Fruit fly (Drosophila melanogaster) whole organism, embryonic: ENCODE measurements around the gene CG43060.

Experiments
- Adf1 ChIP-seq: fragments of 200-800 bp; sonication (Bioruptor generic); IDR thresholded peaks from 2 replicates; pipeline ENCODE4 v1.3.6; 2022; ENCODE audit warnings: missing biosample characterization, missing genetic modification characterization
- Asciz ChIP-seq: fragments of 200-800 bp; sonication (Bioruptor generic); optimal IDR thresholded peaks from 2 replicates; lab custom pipeline; 2017; ENCODE audit warnings: missing biosample characterization, mild to moderate bottlenecking, missing genetic modification characterization, missing genetic modification reagents
- BEAF-32 ChIP-seq: fragments of 200-800 bp; sonication (Bioruptor generic); optimal IDR thresholded peaks from 3 replicates; lab custom pipeline; 2017; ENCODE audit warnings: missing biosample characterization, missing genetic modification characterization, mild to moderate bottlenecking, moderate library complexity, missing genetic modification reagents
- Bdp1 ChIP-seq: fragments of 200-800 bp; sonication (Bioruptor generic); optimal IDR thresholded peaks from 3 replicates; lab custom pipeline; 2016; ENCODE audit warnings: missing biosample characterization, missing genetic modification characterization
- Bgb ChIP-seq: fragments of 200-800 bp; sonication (Bioruptor generic); IDR thresholded peaks from 2 replicates; pipeline ENCODE4 v1.3.6; 2022; ENCODE audit warnings: missing biosample characterization, missing genetic modification characterization; ENCODE audit not compliant: partially characterized antibody
- BtbVII ChIP-seq: fragments of 200-800 bp; sonication (Bioruptor generic); optimal IDR thresholded peaks from 3 replicates; lab custom pipeline; 2017; ENCODE audit warnings: missing biosample characterization, mild to moderate bottlenecking, missing genetic modification characterization
- Bteb2 ChIP-seq: fragments of 200-800 bp; sonication (Bioruptor generic); optimal IDR thresholded peaks from 2 replicates; lab custom pipeline; 2016; ENCODE audit warnings: missing biosample characterization, missing genetic modification characterization
- CG10654 ChIP-seq: fragments of 200-800 bp; sonication (Bioruptor generic); optimal IDR thresholded peaks from 2 replicates; lab custom pipeline; 2016; ENCODE audit warnings: missing biosample characterization, missing genetic modification characterization
- CG12219 ChIP-seq: fragments of 200-800 bp; sonication (Bioruptor generic); optimal IDR thresholded peaks from 3 replicates; lab custom pipeline; 2018; ENCODE audit warnings: missing biosample characterization, mild to moderate bottlenecking, missing genetic modification characterization
- CG12391 ChIP-seq: fragments of 200-800 bp; sonication (Bioruptor generic); optimal IDR thresholded peaks from 3 replicates; lab custom pipeline; 2018; ENCODE audit warnings: missing biosample characterization, mild to moderate bottlenecking, missing genetic modification characterization, moderate library complexity
- CG13775 ChIP-seq: fragments of 200-800 bp; sonication (Bioruptor generic); optimal IDR thresholded peaks from 3 replicates; lab custom pipeline; 2017; ENCODE audit warnings: missing biosample characterization, mild to moderate bottlenecking, missing genetic modification characterization
- CG15479 ChIP-seq: fragments of 200-800 bp; sonication (Bioruptor generic); optimal IDR thresholded peaks from 3 replicates; lab custom pipeline; 2019; ENCODE audit warnings: missing biosample characterization, mild to moderate bottlenecking, missing genetic modification characterization, moderate library complexity
- CG15514 ChIP-seq: fragments of 200-800 bp; sonication (Bioruptor generic); optimal IDR thresholded peaks from 3 replicates; lab custom pipeline; 2017; ENCODE audit warnings: missing biosample characterization, missing genetic modification characterization, mild to moderate bottlenecking, moderate library complexity, missing genetic modification reagents
- CG17568 ChIP-seq: fragments of 200-800 bp; sonication (Bioruptor generic); optimal IDR thresholded peaks from 2 replicates; lab custom pipeline; 2018; ENCODE audit warnings: missing biosample characterization, mild to moderate bottlenecking, missing genetic modification characterization, moderate library complexity
- CG2116 ChIP-seq: fragments of 200-800 bp; sonication (Bioruptor generic); optimal IDR thresholded peaks from 3 replicates; lab custom pipeline; 2018; ENCODE audit warnings: missing biosample characterization, mild to moderate bottlenecking, missing genetic modification characterization
- CG4730 ChIP-seq: fragments of 200-800 bp; sonication (Bioruptor generic); IDR thresholded peaks from 2 replicates; pipeline ENCODE4 v1.3.6; 2022; ENCODE audit warnings: missing biosample characterization, missing genetic modification characterization
- CG5245 ChIP-seq: fragments of 200-800 bp; sonication (Bioruptor generic); optimal IDR thresholded peaks from 3 replicates; lab custom pipeline; 2016; ENCODE audit warnings: missing biosample characterization, missing genetic modification characterization
- CG6175 ChIP-seq: fragments of 200-800 bp; sonication (Bioruptor generic); IDR thresholded peaks from 3 replicates; pipeline ENCODE4 v1.3.6; 2022; ENCODE audit warnings: missing biosample characterization, missing genetic modification characterization
- CG6654 ChIP-seq: fragments of 200-800 bp; sonication (Bioruptor generic); optimal IDR thresholded peaks from 2 replicates; lab custom pipeline; 2017; ENCODE audit warnings: missing biosample characterization, mild to moderate bottlenecking, missing genetic modification characterization
- CG7556 ChIP-seq: fragments of 200-800 bp; sonication (Bioruptor generic); optimal IDR thresholded peaks from 2 replicates; lab custom pipeline; 2017; ENCODE audit warnings: missing biosample characterization, mild to moderate bottlenecking, missing genetic modification characterization
- CG9215 ChIP-seq: fragments of 200-800 bp; sonication (Bioruptor generic); IDR thresholded peaks from 2 replicates; pipeline ENCODE4 v1.3.6; 2022; ENCODE audit warnings: missing biosample characterization, missing genetic modification characterization
- CHES-1-like ChIP-seq: fragments of 200-800 bp; sonication (Bioruptor generic); optimal IDR thresholded peaks from 2 replicates; lab custom pipeline; 2016; ENCODE audit warnings: missing biosample characterization, missing genetic modification characterization
- CoRest ChIP-seq: fragments of 200-800 bp; sonication (Bioruptor generic); optimal IDR thresholded peaks from 3 replicates; lab custom pipeline; 2018; ENCODE audit warnings: missing biosample characterization, mild to moderate bottlenecking, missing genetic modification characterization, moderate library complexity
- Dref ChIP-seq: fragments of 200-800 bp; sonication (Bioruptor generic); IDR thresholded peaks from 2 replicates; pipeline ENCODE4 v1.3.6; 2022; ENCODE audit warnings: missing biosample characterization, missing genetic modification characterization
- Drgx ChIP-seq: fragments of 200-800 bp; sonication (Bioruptor generic); IDR thresholded peaks from 2 replicates; pipeline ENCODE4 v1.3.6; 2022; ENCODE audit warnings: missing biosample characterization, missing genetic modification characterization
- Ets97D ChIP-seq: fragments of 200-800 bp; sonication (Bioruptor generic); optimal IDR thresholded peaks from 3 replicates; lab custom pipeline; 2016; ENCODE audit warnings: missing biosample characterization, missing genetic modification characterization
- Hmr ChIP-seq: fragments of 200-800 bp; sonication (Bioruptor generic); optimal IDR thresholded peaks from 3 replicates; lab custom pipeline; 2017; ENCODE audit warnings: mild to moderate bottlenecking, missing biosample characterization, missing genetic modification reagents, missing genetic modification characterization
- Hsf ChIP-seq: fragments of 200-800 bp; sonication (Bioruptor generic); optimal IDR thresholded peaks from 3 replicates; lab custom pipeline; 2016; ENCODE audit warnings: missing biosample characterization, missing genetic modification characterization
- Lim3 ChIP-seq: fragments of 200-800 bp; sonication (Bioruptor generic); IDR thresholded peaks from 2 replicates; pipeline ENCODE4 v1.3.6; 2022; ENCODE audit warnings: missing biosample characterization, missing genetic modification characterization
- MBD-R2 ChIP-seq: fragments of 200-800 bp; sonication (Bioruptor generic); IDR thresholded peaks from 2 replicates; pipeline ENCODE4 v1.3.6; 2022; ENCODE audit warnings: missing biosample characterization, missing genetic modification characterization
- Max ChIP-seq: fragments of 200-800 bp; sonication (Bioruptor generic); optimal IDR thresholded peaks from 2 replicates; lab custom pipeline; 2016; ENCODE audit warnings: missing biosample characterization, mild to moderate bottlenecking, missing genetic modification characterization
- Nf-YB ChIP-seq: fragments of 200-800 bp; sonication (Bioruptor generic); optimal IDR thresholded peaks from 3 replicates; lab custom pipeline; 2019; ENCODE audit warnings: missing biosample characterization, mild to moderate bottlenecking, missing genetic modification characterization, moderate library complexity
- Oaz ChIP-seq: fragments of 200-800 bp; sonication (Bioruptor generic); IDR thresholded peaks from 2 replicates; pipeline ENCODE4 v1.3.6; 2022; ENCODE audit warnings: missing biosample characterization, missing genetic modification characterization
- Poxn ChIP-seq: fragments of 200-800 bp; sonication (Bioruptor generic); IDR thresholded peaks from 2 replicates; pipeline ENCODE4 v1.3.6; 2022; ENCODE audit warnings: missing biosample characterization, missing genetic modification characterization
- Sry-β ChIP-seq: fragments of 200-800 bp; sonication (Bioruptor generic); optimal IDR thresholded peaks from 2 replicates; lab custom pipeline; 2018; ENCODE audit warnings: missing biosample characterization, mild to moderate bottlenecking, missing genetic modification characterization, moderate library complexity
- Trl ChIP-seq, 3 experiments: fragments of >200 bp in 2 of 3; fragments of 200-800 bp in 1 of 3; sonication (Bioruptor generic) in 1 of 3; optimal IDR thresholded peaks; 2 replicates in 1 of 3; 3 replicates in 2 of 3; lab custom pipeline; 2016 to 2017; ENCODE audit warnings: missing biosample characterization in 1 of 3, missing genetic modification characterization in 1 of 3
- YL-1 ChIP-seq: fragments of 200-800 bp; sonication (Bioruptor generic); optimal IDR thresholded peaks from 3 replicates; lab custom pipeline; 2017; ENCODE audit warnings: missing biosample characterization, mild to moderate bottlenecking, missing genetic modification characterization
- ase ChIP-seq: fragments of 200-800 bp; sonication (Bioruptor generic); IDR thresholded peaks from 3 replicates; pipeline ENCODE4 v1.3.6; 2022; ENCODE audit warnings: missing biosample characterization, missing genetic modification characterization
- ash1 ChIP-seq: fragments of 200-800 bp; sonication (Bioruptor generic); optimal IDR thresholded peaks from 2 replicates; lab custom pipeline; 2018; ENCODE audit warnings: missing biosample characterization, mild to moderate bottlenecking, missing genetic modification characterization
- btn ChIP-seq: fragments of 200-800 bp; sonication (Bioruptor generic); optimal IDR thresholded peaks from 2 replicates; lab custom pipeline; 2016; ENCODE audit warnings: missing biosample characterization, missing genetic modification characterization
- gt ChIP-seq: fragments of 200-800 bp; sonication (Bioruptor generic); IDR thresholded peaks from 2 replicates; pipeline ENCODE4 v1.3.6; 2022; ENCODE audit warnings: missing biosample characterization, missing genetic modification characterization
- hb ChIP-seq: fragments of 200-800 bp; sonication (Bioruptor generic); IDR thresholded peaks from 3 replicates; pipeline ENCODE4 v1.3.6; 2022; ENCODE audit warnings: missing biosample characterization, missing genetic modification characterization; ENCODE audit not compliant: partially characterized antibody
- kay ChIP-seq: fragments of 200-800 bp; sonication (Bioruptor generic); optimal IDR thresholded peaks from 2 replicates; lab custom pipeline; 2016; ENCODE audit warnings: missing biosample characterization, missing genetic modification characterization
- nom ChIP-seq: fragments of 200-800 bp; sonication (Bioruptor generic); optimal IDR thresholded peaks from 2 replicates; lab custom pipeline; 2017; ENCODE audit warnings: missing biosample characterization, missing genetic modification characterization, mild to moderate bottlenecking, moderate library complexity, missing genetic modification reagents
- sna ChIP-seq: fragments of 200-800 bp; sonication (Bioruptor generic); IDR thresholded peaks from 2 replicates; pipeline ENCODE4 v1.3.6; 2022; ENCODE audit warnings: missing biosample characterization, missing genetic modification characterization; ENCODE audit not compliant: partially characterized antibody
- stwl ChIP-seq: fragments of 200-800 bp; sonication (Bioruptor generic); optimal IDR thresholded peaks from 3 replicates; lab custom pipeline; 2018; ENCODE audit warnings: missing biosample characterization, mild to moderate bottlenecking, missing genetic modification characterization, moderate library complexity
- tap ChIP-seq: fragments of 200-800 bp; optimal IDR thresholded peaks from 3 replicates; lab custom pipeline; 2019; ENCODE audit warnings: missing biosample characterization, mild to moderate bottlenecking, missing genetic modification characterization, moderate library complexity
- unpg ChIP-seq: fragments of 200-800 bp; sonication (Bioruptor generic); optimal IDR thresholded peaks from 3 replicates; lab custom pipeline; 2018; ENCODE audit warnings: missing biosample characterization, mild to moderate bottlenecking, missing genetic modification characterization, moderate library complexity
- wek ChIP-seq: fragments of 200-800 bp; sonication (Bioruptor generic); optimal IDR thresholded peaks from 3 replicates; lab custom pipeline; 2018; ENCODE audit warnings: missing biosample characterization, mild to moderate bottlenecking, missing genetic modification characterization, moderate library complexity

Gene CG43060

dm6 chr3R:8027203-8027688 lies 13.8 kb upstream of the CG43060 start (continued):
- peak; percentile 50 for TF ChIP-seq CG17568 (GFP tag; lab: Kevin White, UChicago)
- TF ChIP-seq tap (tag; lab: Kevin White, UChicago), result peak; percentile 77
- peak; percentile 97 for TF ChIP-seq CoRest (tag; lab: Kevin White, UChicago)
- peak; percentile 68 for TF ChIP-seq CG9215 (GFP tag; lab: Robert Waterston, UW)
- TF ChIP-seq hb (GFP tag; lab: Robert Waterston, UW), result no peak
- peak; percentile 94 for TF ChIP-seq CG12391 (tag; lab: Kevin White, UChicago)
- TF ChIP-seq Bgb (GFP tag; lab: Robert Waterston, UW), result no peak
- no peak for TF ChIP-seq ash1 (GFP tag; lab: Kevin White, UChicago)
- peak; percentile 15 for TF ChIP-seq kay (GFP tag; lab: Kevin White, UChicago)
- TF ChIP-seq unpg, result peak; percentile 88
- TF ChIP-seq MBD-R2 (GFP tag; lab: Robert Waterston, UW), result no peak
- no peak for TF ChIP-seq Ets97D (GFP tag; lab: Kevin White, UChicago)
- no peak for TF ChIP-seq BEAF-32 (GFP tag; lab: Kevin White, UChicago)
- peak; percentile 89 for TF ChIP-seq Asciz (GFP tag; lab: Kevin White, UChicago)
- peak; percentile 84 for TF ChIP-seq Nf-YB (GFP tag; lab: Kevin White, UChicago)
- peak; percentile 65 for TF ChIP-seq Drgx (GFP tag; lab: Robert Waterston, UW)
- TF ChIP-seq Adf1 (GFP tag; lab: Robert Waterston, UW), result peak; percentile 26; the same call in 1 of the 2 replicates
- TF ChIP-seq Sry-β (GFP tag; lab: Kevin White, UChicago), result no peak
- TF ChIP-seq ase, result peak; percentile 49; the same call in 2 of the 3 replicates
- no peak for TF ChIP-seq wek (GFP tag; lab: Kevin White, UChicago)
- peak; percentile 27 for TF ChIP-seq Bteb2 (GFP tag; lab: Kevin White, UChicago)
- TF ChIP-seq stwl (tag; lab: Kevin White, UChicago), result no peak
- TF ChIP-seq sna (GFP tag; lab: Robert Waterston, UW), result no peak
- TF ChIP-seq Lim3 (GFP tag; lab: Robert Waterston, UW), result no peak
- TF ChIP-seq CG2116 (GFP tag; lab: Kevin White, UChicago), result peak; percentile 62
- TF ChIP-seq CG15479 (GFP tag; lab: Kevin White, UChicago), result no peak
- peak; percentile 33 for TF ChIP-seq Bdp1 (GFP tag; lab: Kevin White, UChicago)
- peak; percentile 45 for TF ChIP-seq CG15514 (GFP tag; lab: Kevin White, UChicago)
- TF ChIP-seq CG10654 (GFP tag; lab: Kevin White, UChicago), result peak; percentile 25
- TF ChIP-seq Hmr (GFP tag; lab: Kevin White, UChicago), result peak; percentile 95
- TF ChIP-seq YL-1, result peak; percentile 58
- peak; percentile 48 for TF ChIP-seq Hsf (GFP tag; lab: Kevin White, UChicago)
- TF ChIP-seq CG5245, result peak; percentile 52
- TF ChIP-seq CG6175 (GFP tag; lab: Robert Waterston, UW), result no peak; the same call in 2 of the 3 replicates
- peak; percentile 62 for TF ChIP-seq CG12219 (GFP tag; lab: Kevin White, UChicago)
- TF ChIP-seq CHES-1-like, result no peak
- TF ChIP-seq btn (GFP tag; lab: Kevin White, UChicago), result no peak
- peak; percentile 61 for TF ChIP-seq Max (GFP tag; lab: Kevin White, UChicago)
- peak; percentile 90 for TF ChIP-seq CG13775 (GFP tag; lab: Kevin White, UChicago)
- no peak for TF ChIP-seq Oaz
- no peak for TF ChIP-seq Dref
- TF ChIP-seq BtbVII (GFP tag; lab: Kevin White, UChicago), result peak; percentile 81
- peak; percentile 98 for TF ChIP-seq CG7556 (GFP tag; lab: Kevin White, UChicago)
- TF ChIP-seq Trl (optimal IDR thresholded peaks at IDR 0.05; lab: Kevin White, UChicago), result peak; percentile 75 to 84
- TF ChIP-seq Trl (GFP tag; optimal IDR thresholded peaks at IDR 0.05; lab: Kevin White, UChicago), result peak; percentile 35
- peak; percentile 45 for TF ChIP-seq CG6654 (GFP tag; lab: Kevin White, UChicago)
- TF ChIP-seq Poxn, result peak; percentile 25; the same call in 1 of the 2 replicates
- no peak for TF ChIP-seq CG4730 (GFP tag; lab: Robert Waterston, UW)
- no peak for TF ChIP-seq gt
- peak; percentile 87 for TF ChIP-seq nom (GFP tag; lab: Kevin White, UChicago)
